Fruit fly (Drosophila melanogaster) whole organism, embryonic: ENCODE measurements around the gene MSAmiP.

Source experiments
- ATbp ChIP-seq: fragments of 200-800 bp; sonication (Bioruptor generic); optimal IDR thresholded peaks from 2 replicates; lab custom pipeline; 2017; ENCODE audit warnings: missing biosample characterization, mild to moderate bottlenecking, missing genetic modification characterization, missing genetic modification reagents
- CG1024 ChIP-seq: fragments of 200-800 bp; sonication (Bioruptor generic); IDR thresholded peaks from 2 replicates; pipeline ENCODE4 v1.3.6; 2022; ENCODE audit warnings: missing biosample characterization, missing genetic modification characterization
- CG10267 ChIP-seq: fragments of 200-800 bp; sonication (Bioruptor generic); optimal IDR thresholded peaks from 2 replicates; lab custom pipeline; 2018; ENCODE audit warnings: missing biosample characterization, mild to moderate bottlenecking, missing genetic modification characterization, moderate library complexity
- CG1233 ChIP-seq: fragments of 200-800 bp; sonication (Bioruptor generic); optimal IDR thresholded peaks from 4 replicates; lab custom pipeline; 2018; ENCODE audit warnings: missing biosample characterization, mild to moderate bottlenecking, missing genetic modification characterization
- CG12391 ChIP-seq: fragments of 200-800 bp; sonication (Bioruptor generic); optimal IDR thresholded peaks from 3 replicates; lab custom pipeline; 2018; ENCODE audit warnings: missing biosample characterization, mild to moderate bottlenecking, missing genetic modification characterization, moderate library complexity
- CG13296 ChIP-seq: fragments of 200-800 bp; sonication (Bioruptor generic); optimal IDR thresholded peaks from 3 replicates; lab custom pipeline; 2018; ENCODE audit warnings: missing biosample characterization, mild to moderate bottlenecking, missing genetic modification characterization
- CG15269 ChIP-seq: fragments of 200-800 bp; sonication (Bioruptor generic); optimal IDR thresholded peaks from 2 replicates; lab custom pipeline; 2018; ENCODE audit warnings: missing biosample characterization, mild to moderate bottlenecking, missing genetic modification characterization, moderate library complexity
- CG16813 ChIP-seq: fragments of 200-800 bp; sonication (Bioruptor generic); IDR thresholded peaks from 3 replicates; pipeline ENCODE4 v1.3.6; 2022; ENCODE audit warnings: missing biosample characterization, missing genetic modification characterization; ENCODE audit not compliant: partially characterized antibody
- CG17328 ChIP-seq: fragments of 200-800 bp; sonication (Bioruptor generic); IDR thresholded peaks from 2 replicates; pipeline ENCODE4 v1.3.6; 2022; ENCODE audit warnings: missing biosample characterization, missing genetic modification characterization
- CG17361 ChIP-seq: fragments of 200-800 bp; sonication (Bioruptor generic); IDR thresholded peaks from 3 replicates; pipeline ENCODE4 v1.3.6; 2022; ENCODE audit warnings: missing biosample characterization, missing genetic modification characterization
- CG17829 ChIP-seq: fragments of 200-800 bp; optimal IDR thresholded peaks from 2 replicates; lab custom pipeline; 2019; ENCODE audit warnings: missing biosample characterization, mild to moderate bottlenecking, missing genetic modification characterization, moderate library complexity
- CG2875 ChIP-seq: fragments of 200-800 bp; sonication (Bioruptor generic); optimal IDR thresholded peaks from 2 replicates; lab custom pipeline; 2017; ENCODE audit warnings: missing biosample characterization, mild to moderate bottlenecking, missing genetic modification characterization, missing genetic modification reagents
- CG30431 ChIP-seq: fragments of 200-800 bp; sonication (Bioruptor generic); optimal IDR thresholded peaks from 2 replicates; lab custom pipeline; 2017; ENCODE audit warnings: missing biosample characterization, missing genetic modification characterization
- CG31388 ChIP-seq: fragments of 200-800 bp; sonication (Bioruptor generic); optimal IDR thresholded peaks from 2 replicates; lab custom pipeline; 2016; ENCODE audit warnings: missing biosample characterization, missing genetic modification characterization
- CG3838 ChIP-seq: fragments of 200-800 bp; sonication (Bioruptor generic); optimal IDR thresholded peaks from 3 replicates; lab custom pipeline; 2016; ENCODE audit warnings: missing biosample characterization, missing genetic modification characterization
- CG4707 ChIP-seq: fragments of 200-800 bp; sonication (Bioruptor generic); optimal IDR thresholded peaks from 2 replicates; lab custom pipeline; 2018; ENCODE audit warnings: missing biosample characterization, mild to moderate bottlenecking, missing genetic modification characterization, moderate library complexity
- CG7271 ChIP-seq: fragments of 200-800 bp; sonication (Bioruptor generic); optimal IDR thresholded peaks from 2 replicates; lab custom pipeline; 2018; ENCODE audit warnings: missing biosample characterization, mild to moderate bottlenecking, missing genetic modification characterization, moderate library complexity
- CG7556 ChIP-seq: fragments of 200-800 bp; sonication (Bioruptor generic); optimal IDR thresholded peaks from 2 replicates; lab custom pipeline; 2017; ENCODE audit warnings: missing biosample characterization, mild to moderate bottlenecking, missing genetic modification characterization
- CG8478 ChIP-seq: fragments of >200 bp; optimal IDR thresholded peaks from 2 replicates; lab custom pipeline; 2018
- Camta ChIP-seq: fragments of 200-800 bp; sonication (Bioruptor generic); optimal IDR thresholded peaks from 2 replicates; lab custom pipeline; 2016; ENCODE audit warnings: missing biosample characterization, missing genetic modification characterization
- D ChIP-seq, 2 experiments: fragments of 200-800 bp in 1 of 2; fragments of >200 bp in 1 of 2; sonication (Bioruptor generic) in 1 of 2; optimal IDR thresholded peaks; 2 replicates in 1 of 2; 3 replicates in 1 of 2; lab custom pipeline; 2017; ENCODE audit warnings: mild to moderate bottlenecking in 1 of 2, missing biosample characterization in 1 of 2, missing genetic modification characterization in 1 of 2, missing genetic modification reagents in 1 of 2
- E2f1 ChIP-seq: fragments of 200-800 bp; sonication (Bioruptor generic); IDR thresholded peaks from 2 replicates; pipeline ENCODE4 v1.3.6; 2022; ENCODE audit warnings: missing biosample characterization, missing genetic modification characterization
- Fer3 ChIP-seq: fragments of 200-800 bp; sonication (Bioruptor generic); optimal IDR thresholded peaks from 2 replicates; lab custom pipeline; 2018; ENCODE audit warnings: missing biosample characterization, mild to moderate bottlenecking, missing genetic modification characterization, moderate library complexity
- Kr ChIP-seq: fragments of 200-800 bp; sonication (Bioruptor generic); optimal IDR thresholded peaks from 2 replicates; lab custom pipeline; 2017; ENCODE audit warnings: missing biosample characterization, mild to moderate bottlenecking, missing genetic modification characterization
- MESR4 ChIP-seq: fragments of 200-800 bp; sonication (Bioruptor generic); optimal IDR thresholded peaks from 2 replicates; lab custom pipeline; 2018; ENCODE audit warnings: missing biosample characterization, mild to moderate bottlenecking, missing genetic modification characterization, moderate library complexity
- MTF-1 ChIP-seq: fragments of 200-800 bp; sonication (Bioruptor generic); optimal IDR thresholded peaks from 2 replicates; lab custom pipeline; 2018; ENCODE audit warnings: missing biosample characterization, mild to moderate bottlenecking, missing genetic modification characterization, borderline replicate concordance
- Nf-YC ChIP-seq: fragments of 200-800 bp; optimal IDR thresholded peaks from 3 replicates; lab custom pipeline; 2019; ENCODE audit warnings: missing biosample characterization, mild to moderate bottlenecking, missing genetic modification characterization, moderate library complexity
- Pdp1 ChIP-seq, 2 experiments: fragments of 200-800 bp; sonication (Bioruptor generic); optimal IDR thresholded peaks; 3 replicates each; lab custom pipeline; 2016; ENCODE audit warnings: missing biosample characterization in 2 of 2, missing genetic modification characterization in 2 of 2, mild to moderate bottlenecking in 1 of 2, moderate library complexity in 1 of 2
- Rfx ChIP-seq: fragments of 200-800 bp; sonication (Bioruptor generic); IDR thresholded peaks from 2 replicates; pipeline ENCODE4 v1.3.6; 2022; ENCODE audit warnings: missing biosample characterization, missing genetic modification characterization
- Side ChIP-seq: fragments of 200-800 bp; sonication (Bioruptor generic); optimal IDR thresholded peaks from 2 replicates; lab custom pipeline; 2016; ENCODE audit warnings: missing biosample characterization, missing genetic modification characterization
- Usf ChIP-seq: fragments of 200-800 bp; sonication (Bioruptor generic); optimal IDR thresholded peaks from 2 replicates; lab custom pipeline; 2017; ENCODE audit warnings: missing genotype, missing biosample characterization, missing genetic modification characterization
- az2 ChIP-seq: fragments of 200-800 bp; sonication (Bioruptor generic); optimal IDR thresholded peaks from 3 replicates; lab custom pipeline; 2016; ENCODE audit warnings: missing biosample characterization, missing genetic modification characterization
- chif ChIP-seq, 2 experiments: fragments of 200-800 bp; sonication (Bioruptor generic); optimal IDR thresholded peaks; 3 replicates each; lab custom pipeline; 2016; ENCODE audit warnings: missing biosample characterization in 2 of 2, missing genetic modification characterization in 2 of 2
- chm ChIP-seq: fragments of 200-800 bp; sonication (Bioruptor generic); IDR thresholded peaks from 2 replicates; pipeline ENCODE4 v1.3.6; 2022; ENCODE audit warnings: missing biosample characterization, missing genetic modification characterization
- dpn ChIP-seq, 2 experiments: fragments of 200-800 bp; sonication (Bioruptor generic); optimal IDR thresholded peaks; 3 replicates each; lab custom pipeline; 2016; ENCODE audit warnings: missing biosample characterization in 2 of 2, missing genetic modification characterization in 2 of 2
- dysf ChIP-seq: fragments of 200-800 bp; sonication (Bioruptor generic); IDR thresholded peaks from 3 replicates; pipeline ENCODE4 v1.3.6; 2022; ENCODE audit warnings: missing biosample characterization, missing genetic modification characterization
- ewg ChIP-seq: fragments of 200-800 bp; sonication (Bioruptor generic); optimal IDR thresholded peaks from 3 replicates; lab custom pipeline; 2017; ENCODE audit warnings: mild to moderate bottlenecking, missing biosample characterization, missing genetic modification reagents, missing genetic modification characterization
- fd64A ChIP-seq: fragments of 200-800 bp; sonication (Bioruptor generic); optimal IDR thresholded peaks from 3 replicates; lab custom pipeline; 2018; ENCODE audit warnings: missing biosample characterization, mild to moderate bottlenecking, missing genetic modification characterization
- fd96Cb ChIP-seq: fragments of 200-800 bp; sonication (Bioruptor generic); optimal IDR thresholded peaks from 2 replicates; lab custom pipeline; 2018; ENCODE audit warnings: missing biosample characterization, mild to moderate bottlenecking, missing genetic modification characterization, moderate library complexity
- gsb ChIP-seq: fragments of 200-800 bp; sonication (Bioruptor generic); IDR thresholded peaks from 2 replicates; pipeline ENCODE4 v1.3.6; 2022; ENCODE audit warnings: missing biosample characterization, missing genetic modification characterization
- nmo ChIP-seq: fragments of 200-800 bp; sonication (Bioruptor generic); optimal IDR thresholded peaks from 2 replicates; lab custom pipeline; 2018; ENCODE audit warnings: missing biosample characterization, mild to moderate bottlenecking, missing genetic modification characterization, moderate library complexity
- run ChIP-seq: fragments of 200-800 bp; sonication (Bioruptor generic); optimal IDR thresholded peaks from 3 replicates; lab custom pipeline; 2018; ENCODE audit warnings: missing biosample characterization, mild to moderate bottlenecking, missing genetic modification characterization
- sd ChIP-seq: fragments of 200-800 bp; sonication (Bioruptor generic); optimal IDR thresholded peaks from 3 replicates; lab custom pipeline; 2018; ENCODE audit warnings: missing biosample characterization, mild to moderate bottlenecking, missing genetic modification characterization, moderate library complexity
- slbo ChIP-seq: fragments of 200-800 bp; sonication (Bioruptor generic); IDR thresholded peaks from 2 replicates; pipeline ENCODE4 v1.3.6; 2022; ENCODE audit warnings: missing biosample characterization, missing genetic modification characterization
- slp2 ChIP-seq: fragments of 200-800 bp; sonication (Bioruptor generic); optimal IDR thresholded peaks from 2 replicates; lab custom pipeline; 2016; ENCODE audit warnings: missing biosample characterization, missing genetic modification characterization
- stc ChIP-seq: fragments of 200-800 bp; sonication (Bioruptor generic); IDR thresholded peaks from 2 replicates; pipeline ENCODE4 v1.3.6; 2022; ENCODE audit warnings: missing biosample characterization, missing genetic modification characterization
- trem ChIP-seq: fragments of 200-800 bp; optimal IDR thresholded peaks from 3 replicates; lab custom pipeline; 2019; ENCODE audit warnings: missing biosample characterization, mild to moderate bottlenecking, missing genetic modification characterization, moderate library complexity
- yki ChIP-seq: fragments of >200 bp; optimal IDR thresholded peaks from 3 replicates; lab custom pipeline; 2018

Gene MSAmiP

dm6 chr3R:16834294-16835003 is 61.6 kb downstream of the MSAmiP start (continued):
- TF ChIP-seq stc (GFP tag; lab: Robert Waterston, UW) = peak; percentile 43; the same call in 1 of the 2 replicates
- no peak for TF ChIP-seq Side (GFP tag; lab: Kevin White, UChicago)
- peak; percentile 19 for TF ChIP-seq slp2 (GFP tag; lab: Kevin White, UChicago)
- TF ChIP-seq sd (tag; lab: Kevin White, UChicago) = no peak
- peak; percentile 40 for TF ChIP-seq ATbp (GFP tag; lab: Kevin White, UChicago)
- peak; percentile 41; the same call in 1 of the 2 replicates for TF ChIP-seq CG1024 (GFP tag; lab: Robert Waterston, UW)
- TF ChIP-seq Usf (GFP tag; lab: Kevin White, UChicago) = no peak
- TF ChIP-seq CG12391 (tag; lab: Kevin White, UChicago) = no peak
- TF ChIP-seq D (optimal IDR thresholded peaks at IDR 0.05; lab: Kevin White, UChicago) = no peak
- TF ChIP-seq D (GFP tag; optimal IDR thresholded peaks at IDR 0.05; lab: Kevin White, UChicago) = peak; percentile 51
- TF ChIP-seq yki (lab: Kevin White, UChicago) = no peak
- TF ChIP-seq CG30431 (GFP tag; lab: Kevin White, UChicago) = peak; percentile 36
- TF ChIP-seq fd96Cb (tag; lab: Kevin White, UChicago) = peak; percentile 2
- 0 out of 2 replicates have a peak, but pooled peaks have one; percentile 28 for TF ChIP-seq E2f1 (GFP tag; lab: Robert Waterston, UW)
- 0 out of 2 replicates have a peak, but pooled peaks have one; percentile 61 for TF ChIP-seq CG17328 (GFP tag; lab: Robert Waterston, UW)
- peak; percentile 45 for TF ChIP-seq CG15269 (tag; lab: Kevin White, UChicago)
- TF ChIP-seq CG17361 (GFP tag; lab: Robert Waterston, UW) = peak; percentile 46; the same call in 1 of the 3 replicates
- TF ChIP-seq az2 (GFP tag; lab: Kevin White, UChicago) = peak; percentile 49
- no peak for TF ChIP-seq gsb (GFP tag; lab: Robert Waterston, UW)
- peak; percentile 75 for TF ChIP-seq MTF-1
- TF ChIP-seq CG17829 (tag; lab: Kevin White, UChicago) = peak; percentile 66
- TF ChIP-seq CG31388 (GFP tag; lab: Kevin White, UChicago) = no peak
- peak; percentile 33 for TF ChIP-seq trem (tag; lab: Kevin White, UChicago)
- peak; percentile 35 for TF ChIP-seq Rfx
- TF ChIP-seq dysf (GFP tag; lab: Robert Waterston, UW) = 0 out of 3 replicates have a peak, but pooled peaks have one; percentile 27
- peak; percentile 3 for TF ChIP-seq fd64A
- TF ChIP-seq CG10267 = peak; percentile 26
- TF ChIP-seq CG8478 = no peak
- TF ChIP-seq Fer3 (tag; lab: Kevin White, UChicago) = peak; percentile 7
- TF ChIP-seq Nf-YC = peak; percentile 21
- peak; percentile 11 to 12 for TF ChIP-seq Pdp1 (GFP tag; optimal IDR thresholded peaks at IDR 0.05; lab: Kevin White, UChicago)
- TF ChIP-seq CG7556 = no peak
- peak; percentile 40 for TF ChIP-seq nmo (GFP tag; lab: Kevin White, UChicago)
- TF ChIP-seq ewg = peak; percentile 53
- TF ChIP-seq run (tag; lab: Kevin White, UChicago) = no peak
- no peak for TF ChIP-seq MESR4 (GFP tag; lab: Kevin White, UChicago)
- TF ChIP-seq CG13296 = peak; percentile 9
- TF ChIP-seq CG1233 = peak; percentile 29
- peak; percentile 69 for TF ChIP-seq CG4707 (GFP tag; lab: Kevin White, UChicago)
- peak; percentile 39; the same call in 1 of the 2 replicates for TF ChIP-seq slbo (GFP tag; lab: Robert Waterston, UW)
- no peak for TF ChIP-seq CG3838 (GFP tag; lab: Kevin White, UChicago)
- TF ChIP-seq chif (GFP tag; optimal IDR thresholded peaks at IDR 0.05; lab: Kevin White, UChicago) = peak; percentile 0 to 73
- peak; percentile 18 for TF ChIP-seq Kr (GFP tag; lab: Kevin White, UChicago)
- TF ChIP-seq dpn (GFP tag; optimal IDR thresholded peaks at IDR 0.05; lab: Kevin White, UChicago) = peak; percentile 3 to 39
- TF ChIP-seq CG16813 (GFP tag; lab: Robert Waterston, UW) = 0 out of 3 replicates have a peak, but pooled peaks have one; percentile 24
- peak; percentile 79 for TF ChIP-seq chm
- TF ChIP-seq CG2875 (GFP tag; lab: Kevin White, UChicago) = peak; percentile 42
- TF ChIP-seq Camta (GFP tag; lab: Kevin White, UChicago) = peak; percentile 6
- peak; percentile 26 for TF ChIP-seq CG7271 (tag; lab: Kevin White, UChicago)
